Fruit fly (Drosophila melanogaster) whole organism, adult: ENCODE data around the gene Dred.

Source experiments
- CG12768 ChIP-seq: fragments of 200-800 bp; sonication (Bioruptor generic); optimal IDR thresholded peaks from 2 replicates; lab custom pipeline; 2017; ENCODE audit warnings: missing biosample characterization, missing genetic modification characterization, mild to moderate bottlenecking, moderate library complexity, missing genetic modification reagents
- CG1620 ChIP-seq: fragments of 200-800 bp; sonication (Bioruptor generic); optimal IDR thresholded peaks from 2 replicates; lab custom pipeline; 2016; ENCODE audit warnings: missing biosample characterization, missing genetic modification characterization
- CG5204 ChIP-seq: fragments of 200-800 bp; sonication (Bioruptor generic); optimal IDR thresholded peaks from 2 replicates; lab custom pipeline; 2016; ENCODE audit warnings: missing biosample characterization, missing genetic modification characterization
- CG7045 ChIP-seq: fragments of 200-800 bp; sonication (Bioruptor generic); optimal IDR thresholded peaks from 2 replicates; lab custom pipeline; 2017; ENCODE audit warnings: missing biosample characterization, mild to moderate bottlenecking, missing genetic modification characterization
- CG7101 ChIP-seq: fragments of 200-800 bp; sonication (Bioruptor generic); optimal IDR thresholded peaks from 2 replicates; lab custom pipeline; 2018; ENCODE audit warnings: missing biosample characterization, mild to moderate bottlenecking, missing genetic modification characterization, moderate library complexity
- bab1 ChIP-seq: fragments of 200-800 bp; sonication (Bioruptor generic); optimal IDR thresholded peaks from 3 replicates; lab custom pipeline; 2019; ENCODE audit warnings: missing biosample characterization, mild to moderate bottlenecking, missing genetic modification characterization, moderate library complexity
- cic ChIP-seq: fragments of 200-800 bp; sonication (Bioruptor generic); optimal IDR thresholded peaks from 2 replicates; lab custom pipeline; 2017; ENCODE audit warnings: missing biosample characterization, mild to moderate bottlenecking, missing genetic modification characterization, moderate library complexity
- cnc ChIP-seq, 2 experiments: fragments of >200 bp; optimal IDR thresholded peaks; 2 replicates each; lab custom pipeline; 2017
- kay ChIP-seq: fragments of 200-800 bp; sonication (Bioruptor generic); peaks from one replicate; lab custom pipeline; 2016; ENCODE audit warnings: missing biosample characterization, missing genetic modification characterization, borderline replicate concordance
- pad ChIP-seq: fragments of 200-800 bp; sonication (Bioruptor generic); optimal IDR thresholded peaks from 3 replicates; lab custom pipeline; 2017; ENCODE audit warnings: missing biosample characterization, missing genetic modification characterization, mild to moderate bottlenecking, moderate library complexity, missing genetic modification reagents
- toe ChIP-seq: fragments of 200-800 bp; sonication (Bioruptor generic); optimal IDR thresholded peaks from 2 replicates; lab custom pipeline; 2016; ENCODE audit warnings: missing biosample characterization, missing genetic modification characterization

DNA sequence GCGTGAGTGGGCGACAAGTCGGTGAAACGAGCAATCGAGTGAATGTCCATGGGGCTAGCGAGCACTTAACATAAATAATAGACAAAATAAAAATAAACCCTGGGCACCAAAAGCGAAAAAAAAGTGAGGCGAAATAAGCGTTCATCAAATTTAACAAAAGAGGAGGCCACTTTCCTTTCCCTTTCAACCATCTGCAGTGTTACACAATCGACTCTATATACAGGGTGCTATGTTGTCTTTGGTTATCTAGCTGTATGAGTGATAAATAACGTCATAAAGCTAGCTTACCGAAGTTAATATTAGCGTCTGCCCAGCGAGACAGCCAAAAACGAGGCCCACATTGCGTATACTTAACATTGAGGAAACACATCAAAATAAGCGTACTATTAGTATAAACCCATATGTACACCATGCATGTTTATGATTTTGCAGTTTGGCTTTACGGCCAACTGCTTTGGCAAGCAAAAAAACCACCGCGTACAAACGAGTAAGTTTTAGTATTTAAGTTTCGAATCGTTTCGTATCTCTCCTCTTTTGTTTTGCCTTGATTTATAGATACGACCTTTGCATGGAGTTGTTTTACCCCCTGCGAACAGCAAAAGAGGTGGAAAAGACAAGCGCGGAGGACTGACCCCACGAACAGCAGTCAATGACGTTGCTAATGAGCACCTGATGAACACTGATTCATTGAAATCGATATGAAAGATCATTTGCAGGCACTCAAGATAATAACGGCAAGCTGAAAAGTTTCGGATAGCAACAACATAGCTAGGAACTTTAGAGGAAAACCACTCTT is 21.1 kb upstream of the Dred start:
- no peak for TF ChIP-seq CG7045 (GFP tag; lab: Kevin White, UChicago)
- TF ChIP-seq kay: no peak
- no peak for TF ChIP-seq CG7101 (tag; lab: Kevin White, UChicago)
- no peak for TF ChIP-seq CG5204 (GFP tag; lab: Kevin White, UChicago)
- TF ChIP-seq bab1 (GFP tag; lab: Kevin White, UChicago): no peak
- no peak for TF ChIP-seq cnc (optimal IDR thresholded peaks at IDR 0.05; lab: Kevin White, UChicago)
- TF ChIP-seq pad: no peak
- no peak for TF ChIP-seq CG1620 (GFP tag; lab: Kevin White, UChicago)
- no peak for TF ChIP-seq cic (GFP tag; lab: Kevin White, UChicago)
- TF ChIP-seq toe: no peak
- no peak for TF ChIP-seq CG12768 (GFP tag; lab: Kevin White, UChicago)
